Worm (Caenorhabditis elegans) whole organism, L2 larva: ENCODE data around the gene clec-182.
"Not testable (repeated sequence)": the region's sequence is repeated elsewhere in the genome, so short reads cannot be mapped to it uniquely, and the experiment has no call there.

Experiments
- ama-1 ChIP-seq: fragments of 150-350 bp; optimal IDR thresholded peaks from 2 replicates; lab custom pipeline; 2018; ENCODE audit warnings: inconsistent platforms
- ceh-16 ChIP-seq: fragments of 150-350 bp; optimal IDR thresholded peaks from 2 replicates; lab custom pipeline; 2014; ENCODE audit warnings: missing biosample characterization, missing genetic modification characterization
- ceh-82 ChIP-seq: fragments of 150-350 bp; optimal IDR thresholded peaks from 2 replicates; lab custom pipeline; 2014; ENCODE audit warnings: missing biosample characterization, missing genetic modification characterization
- mdl-1 ChIP-seq, 2 experiments: fragments of 150-350 bp in 1 of 2; sonication (generic microtip) in 1 of 2; optimal IDR thresholded peaks; 2 replicates each; lab custom pipeline; 2017; ENCODE audit warnings: missing biosample characterization in 2 of 2, missing genetic modification characterization in 2 of 2
- nhr-11 ChIP-seq: fragments of 150-350 bp; optimal IDR thresholded peaks from 2 replicates; lab custom pipeline; 2014; ENCODE audit warnings: missing biosample characterization, missing genetic modification characterization
- nhr-21 ChIP-seq: fragments of 150-350 bp; optimal IDR thresholded peaks from 2 replicates; lab custom pipeline; 2014; ENCODE audit warnings: missing biosample characterization, missing genetic modification characterization
- nhr-25 ChIP-seq: fragments of 150-350 bp; sonication (generic microtip); optimal IDR thresholded peaks from 3 replicates; lab custom pipeline; 2014; ENCODE audit warnings: missing biosample characterization, missing genetic modification characterization
- unc-39 ChIP-seq: fragments of 150-350 bp; optimal IDR thresholded peaks from 2 replicates; lab custom pipeline; 2014; ENCODE audit warnings: missing biosample characterization, missing genetic modification characterization
- unc-62 ChIP-seq: fragments of 150-350 bp; optimal IDR thresholded peaks from 2 replicates; lab custom pipeline; 2014; ENCODE audit warnings: missing biosample characterization, missing genetic modification reagents, missing genetic modification characterization
- zag-1 ChIP-seq: fragments of 150-350 bp; optimal IDR thresholded peaks from 2 replicates; lab custom pipeline; 2014; ENCODE audit warnings: missing biosample characterization, missing genetic modification characterization
- ztf-4 ChIP-seq: fragments of 150-350 bp; optimal IDR thresholded peaks from 2 replicates; lab custom pipeline; 2014; ENCODE audit warnings: missing biosample characterization, missing genetic modification characterization

- TF ChIP-seq ztf-4 (tag; lab: Kevin White, UChicago); unc-62 (GFP tag; lab: Kevin White, UChicago); ceh-16; unc-39 (tag; lab: Kevin White, UChicago); nhr-11 (tag; lab: Kevin White, UChicago); mdl-1 (tag; optimal IDR thresholded peaks at IDR 0.05; lab: Kevin White, UChicago); nhr-21 (tag; lab: Kevin White, UChicago); ama-1 (lab: Kevin White, UChicago); nhr-25; ceh-82 (tag; lab: Kevin White, UChicago); zag-1: not testable (repeated sequence)
Observed at ce11 chrIV:8788048-8788447, 10.1 kb downstream of the clec-182 start, which contains the start of gene C33D9.10.
